Fruit fly (Drosophila melanogaster): Measurements from ENCODE around the gene CG3081.

CG3081 gene

DNA sequence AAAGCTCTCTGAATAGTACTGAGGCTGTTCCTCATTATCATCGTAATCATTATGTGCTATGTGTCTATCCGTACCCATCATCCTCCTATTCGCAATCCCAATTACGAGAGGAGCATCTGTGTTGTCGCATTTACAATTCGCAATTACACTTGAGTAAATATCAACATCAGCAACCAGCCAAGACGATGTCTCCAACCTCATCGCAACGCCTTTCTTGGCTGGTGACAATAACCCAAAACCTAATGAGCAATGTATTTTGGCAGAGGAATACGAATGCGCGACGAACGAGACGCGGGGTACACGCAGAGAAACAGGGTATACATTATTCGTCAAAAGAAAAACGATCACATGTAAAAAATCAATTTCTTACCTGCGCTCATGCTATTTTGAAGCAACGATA is 33.3 kb downstream of the CG3081 start (continued):
- TF ChIP-seq scrt (GFP tag; optimal IDR thresholded peaks at IDR 0.05) (peak; percentile 19), CG12942 (GFP tag; optimal IDR thresholded peaks at IDR 0.05) (no peak), gro (GFP tag; optimal IDR thresholded peaks at IDR 0.05) (peak; percentile 48), peb (GFP tag; IDR thresholded peaks at IDR 0.05) (no peak), so (GFP tag; IDR thresholded peaks at IDR 0.05) (peak; percentile 22; the same call in 1 of the 3 replicates), schlank (tag; optimal IDR thresholded peaks at IDR 0.05) (peak; percentile 83), CG1024 (GFP tag; IDR thresholded peaks at IDR 0.05) (no peak), Camta (GFP tag; optimal IDR thresholded peaks at IDR 0.05) (peak; percentile 40), CG6813 (GFP tag; optimal IDR thresholded peaks at IDR 0.05) (peak; percentile 39), gem (tag; optimal IDR thresholded peaks at IDR 0.05) (peak; percentile 13), CG2678 (tag; optimal IDR thresholded peaks at IDR 0.05) (peak; percentile 44), sd (tag; optimal IDR thresholded peaks at IDR 0.05) (no peak), Hey (tag; optimal IDR thresholded peaks at IDR 0.05) (peak; percentile 23), zfh2 (GFP tag; optimal IDR thresholded peaks at IDR 0.05) (peak; percentile 20), sens (GFP tag) (peak; percentile 65), dmrt99B (tag; optimal IDR thresholded peaks at IDR 0.05) (peak; percentile 17), rib (GFP tag; IDR thresholded peaks at IDR 0.05) (0 out of 2 replicates have a peak, but pooled peaks have one; percentile 36), bab2 (GFP tag; optimal IDR thresholded peaks at IDR 0.05) (peak; percentile 28), CG18599 (GFP tag; optimal IDR thresholded peaks at IDR 0.05) (peak; percentile 80), Sry-δ (GFP tag; optimal IDR thresholded peaks at IDR 0.05) (peak; percentile 9), wek (GFP tag; optimal IDR thresholded peaks at IDR 0.05) (peak; percentile 33), Ets65A (GFP tag) (peak; percentile 82), CG17361 (GFP tag; IDR thresholded peaks at IDR 0.05) (no peak), bcd (GFP tag; optimal IDR thresholded peaks at IDR 0.05) (peak; percentile 27), CG8290 (GFP tag; optimal IDR thresholded peaks at IDR 0.05) (no peak), CG8290 (tag; optimal IDR thresholded peaks at IDR 0.05) (peak in 1 of 2 experiments; percentile 88)

DNA sequence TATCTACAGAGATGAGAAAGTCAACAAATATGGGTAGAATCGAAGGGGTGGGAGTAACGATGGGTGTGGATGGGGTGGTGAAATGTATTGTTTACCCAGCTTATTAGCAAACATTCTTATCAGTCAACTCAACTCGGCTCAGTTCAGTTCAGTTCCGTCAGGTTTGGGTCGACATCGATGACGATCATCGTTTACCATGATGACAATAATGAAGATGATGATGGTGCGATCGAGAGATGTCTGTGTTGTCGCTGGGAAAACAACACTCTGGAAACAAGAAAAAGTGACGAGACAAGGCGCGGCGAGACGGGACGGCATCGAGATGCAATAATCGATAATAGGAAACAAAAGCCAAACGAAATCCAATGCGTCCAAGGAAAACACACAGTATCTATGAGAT is 34.0 kb downstream of the CG3081 start:
- TF ChIP-seq prd (optimal IDR thresholded peaks at IDR 0.05) (no peak), prd (GFP tag; IDR thresholded peaks at IDR 0.05) (no peak), gsb-n (tag; optimal IDR thresholded peaks at IDR 0.05) (peak; percentile 46), CG15696 (tag; optimal IDR thresholded peaks at IDR 0.05) (peak; percentile 63), ATbp (GFP tag; optimal IDR thresholded peaks at IDR 0.05) (peak; percentile 63), CTCF (GFP tag; optimal IDR thresholded peaks at IDR 0.05) (peak; percentile 1), lov (optimal IDR thresholded peaks at IDR 0.05) (no peak), lov (GFP tag; IDR thresholded peaks at IDR 0.05) (0 out of 3 replicates have a peak, but pooled peaks have one; percentile 6), CG15479 (GFP tag; optimal IDR thresholded peaks at IDR 0.05) (peak; percentile 93), sqz (GFP tag; optimal IDR thresholded peaks at IDR 0.05) (no peak), ara (GFP tag; IDR thresholded peaks at IDR 0.05) (peak; percentile 46; the same call in 1 of the 2 replicates), Sox102F (GFP tag; optimal IDR thresholded peaks at IDR 0.05) (peak; percentile 11), Xrp1 (GFP tag; IDR thresholded peaks at IDR 0.05) (peak; percentile 46; the same call in 1 of the 2 replicates), CG9727 (GFP tag; optimal IDR thresholded peaks at IDR 0.05) (peak; percentile 41), CG2875 (GFP tag; optimal IDR thresholded peaks at IDR 0.05) (peak; percentile 29), Blimp-1 (GFP tag; optimal IDR thresholded peaks at IDR 0.05) (peak; percentile 39), CG15601 (tag; optimal IDR thresholded peaks at IDR 0.05) (peak; percentile 38), seq (GFP tag; IDR thresholded peaks at IDR 0.05) (no peak), CG14710 (tag; optimal IDR thresholded peaks at IDR 0.05) (peak; percentile 44), CG31365 (tag; optimal IDR thresholded peaks at IDR 0.05) (peak; percentile 5), CG6654 (GFP tag; optimal IDR thresholded peaks at IDR 0.05) (no peak), Poxn (GFP tag; IDR thresholded peaks at IDR 0.05) (no peak), Vsx1 (GFP tag; optimal IDR thresholded peaks at IDR 0.05) (peak; percentile 22), CG6765 (GFP tag; optimal IDR thresholded peaks at IDR 0.05) (no peak), Mes4 (GFP tag; optimal IDR thresholded peaks at IDR 0.05) (peak; percentile 24), CG11723 (GFP tag; optimal IDR thresholded peaks at IDR 0.05) (peak; percentile 6), dmrt11E (tag; optimal IDR thresholded peaks at IDR 0.05) (peak; percentile 52), bab2 (GFP tag; optimal IDR thresholded peaks at IDR 0.05) (peak; percentile 49)

Measured in whole organism, embryonic.